Fruit fly (Drosophila melanogaster): ENCODE data around the gene Kdsr.

- TF ChIP-seq kay (GFP tag; ENCODE audit: borderline replicate concordance) = no peak
- no peak for TF ChIP-seq CG12768 (GFP tag; optimal IDR thresholded peaks at IDR 0.05)
These were observed 22.4 kb downstream of the Kdsr start, which contains the start of gene to for dm6 chr3R:25239880-25240279.
